Worm (Caenorhabditis elegans) whole organism, L2 larva: ENCODE measurements around the gene C18E9.8.

Experiments
- C34F6.9 ChIP-seq: fragments of 150-350 bp; optimal IDR thresholded peaks from 2 replicates; lab custom pipeline; 2014; ENCODE audit warnings: missing biosample characterization, missing genetic modification characterization
- F13H6.1 ChIP-seq: sonication (generic microtip); optimal IDR thresholded peaks from 2 replicates; lab custom pipeline; 2016; ENCODE audit warnings: missing genetic modification characterization, missing compliant biosample characterization
- R02D3.7 ChIP-seq: fragments of 150-350 bp; optimal IDR thresholded peaks from 2 replicates; lab custom pipeline; 2014; ENCODE audit warnings: missing biosample characterization, missing genetic modification characterization
- Y55F3AM.14 ChIP-seq: fragments of 200-800 bp; sonication (Bioruptor generic); optimal IDR thresholded peaks from 2 replicates; lab custom pipeline; 2018; ENCODE audit warnings: mild to moderate bottlenecking, missing genetic modification characterization, missing compliant biosample characterization
- alr-1 ChIP-seq: fragments of 150-350 bp; optimal IDR thresholded peaks from 2 replicates; lab custom pipeline; 2014; ENCODE audit warnings: missing biosample characterization, missing genetic modification characterization
- aly-2 ChIP-seq: fragments of 150-350 bp; optimal IDR thresholded peaks from 2 replicates; lab custom pipeline; 2014; ENCODE audit warnings: missing biosample characterization, missing genetic modification characterization
- ama-1 ChIP-seq: fragments of 150-350 bp; optimal IDR thresholded peaks from 2 replicates; lab custom pipeline; 2018; ENCODE audit warnings: inconsistent platforms
- egl-27 ChIP-seq: sonication (generic microtip); optimal IDR thresholded peaks from 3 replicates; lab custom pipeline; 2017; ENCODE audit warnings: missing biosample characterization, missing genetic modification reagents, missing genetic modification characterization
- elt-1 ChIP-seq: fragments of 150-350 bp; optimal IDR thresholded peaks from 2 replicates; lab custom pipeline; 2014; ENCODE audit warnings: missing biosample characterization, missing genetic modification characterization
- fos-1 ChIP-seq: fragments of 150-350 bp; optimal IDR thresholded peaks from 2 replicates; lab custom pipeline; 2014; ENCODE audit warnings: missing biosample characterization, missing genetic modification characterization
- lin-11 ChIP-seq: fragments of 150-350 bp; sonication (generic microtip); optimal IDR thresholded peaks from 2 replicates; lab custom pipeline; 2014; ENCODE audit warnings: missing biosample characterization, missing genetic modification characterization, inconsistent platforms, mixed read lengths
- lin-13 ChIP-seq: fragments of 150-350 bp; optimal IDR thresholded peaks from 2 replicates; lab custom pipeline; 2014; ENCODE audit warnings: missing biosample characterization, missing genetic modification reagents, missing genetic modification characterization
- lsy-2 ChIP-seq, 2 experiments: fragments of 150-350 bp in 1 of 2; sonication (generic microtip) in 1 of 2; optimal IDR thresholded peaks; 2 replicates each; lab custom pipeline; 2014 to 2017; ENCODE audit warnings: missing biosample characterization in 2 of 2, missing genetic modification characterization in 2 of 2
- mab-5 ChIP-seq: fragments of 150-350 bp; optimal IDR thresholded peaks from 2 replicates; lab custom pipeline; 2014; ENCODE audit warnings: missing biosample characterization, missing genetic modification characterization
- mdl-1 ChIP-seq, 2 experiments: fragments of 150-350 bp in 1 of 2; sonication (generic microtip) in 1 of 2; optimal IDR thresholded peaks; 2 replicates each; lab custom pipeline; 2017; ENCODE audit warnings: missing biosample characterization in 2 of 2, missing genetic modification characterization in 2 of 2
- nhr-11 ChIP-seq: fragments of 150-350 bp; optimal IDR thresholded peaks from 2 replicates; lab custom pipeline; 2014; ENCODE audit warnings: missing biosample characterization, missing genetic modification characterization
- nhr-12 ChIP-seq: fragments of 150-350 bp; optimal IDR thresholded peaks from 2 replicates; lab custom pipeline; 2014; ENCODE audit warnings: missing biosample characterization, missing genetic modification characterization
- nhr-129 ChIP-seq: fragments of 150-350 bp; optimal IDR thresholded peaks from 2 replicates; lab custom pipeline; 2014; ENCODE audit warnings: missing biosample characterization, missing genetic modification characterization
- nhr-21 ChIP-seq: fragments of 150-350 bp; optimal IDR thresholded peaks from 2 replicates; lab custom pipeline; 2014; ENCODE audit warnings: missing biosample characterization, missing genetic modification characterization
- nhr-23 ChIP-seq: fragments of 150-350 bp; optimal IDR thresholded peaks from 2 replicates; lab custom pipeline; 2014; ENCODE audit warnings: missing biosample characterization, missing genetic modification reagents, missing genetic modification characterization
- nhr-237 ChIP-seq: fragments of 150-350 bp; optimal IDR thresholded peaks from 2 replicates; lab custom pipeline; 2014; ENCODE audit warnings: missing biosample characterization, missing genetic modification characterization
- nhr-25 ChIP-seq: fragments of 150-350 bp; sonication (generic microtip); optimal IDR thresholded peaks from 3 replicates; lab custom pipeline; 2014; ENCODE audit warnings: missing biosample characterization, missing genetic modification characterization
- nhr-6 ChIP-seq: fragments of 150-350 bp; optimal IDR thresholded peaks from 2 replicates; lab custom pipeline; 2014; ENCODE audit warnings: missing biosample characterization, missing genetic modification characterization
- peb-1 ChIP-seq: fragments of 150-350 bp; optimal IDR thresholded peaks from 2 replicates; lab custom pipeline; 2014; ENCODE audit warnings: missing biosample characterization, missing genetic modification characterization
- skn-1 ChIP-seq: sonication (generic microtip); optimal IDR thresholded peaks from 2 replicates; lab custom pipeline; 2017; ENCODE audit warnings: missing biosample characterization, missing genetic modification characterization
- sma-3 ChIP-seq: sonication (generic microtip); optimal IDR thresholded peaks from 2 replicates; lab custom pipeline; 2016; ENCODE audit warnings: missing genetic modification reagents, missing genetic modification characterization, missing compliant biosample characterization
- sma-9 ChIP-seq, 2 experiments: fragments of 150-350 bp in 1 of 2; sonication (generic microtip) in 1 of 2; optimal IDR thresholded peaks; 2 replicates each; lab custom pipeline; 2014 to 2016; ENCODE audit warnings: missing genetic modification characterization in 2 of 2, mild to moderate bottlenecking in 1 of 2, missing biosample characterization in 1 of 2, missing compliant biosample characterization in 1 of 2, missing genetic modification reagents in 1 of 2, moderate library complexity in 1 of 2
- unc-39 ChIP-seq: fragments of 150-350 bp; optimal IDR thresholded peaks from 2 replicates; lab custom pipeline; 2014; ENCODE audit warnings: missing biosample characterization, missing genetic modification characterization
- unc-55 ChIP-seq: fragments of 150-350 bp; sonication (generic microtip); optimal IDR thresholded peaks from 3 replicates; lab custom pipeline; 2014; ENCODE audit warnings: missing biosample characterization, missing genetic modification reagents, missing genetic modification characterization
- zag-1 ChIP-seq: fragments of 150-350 bp; optimal IDR thresholded peaks from 2 replicates; lab custom pipeline; 2014; ENCODE audit warnings: missing biosample characterization, missing genetic modification characterization
- ztf-1 ChIP-seq: fragments of 200-800 bp; sonication (Bioruptor generic); conservative IDR thresholded peaks from 2 replicates; pipeline ENCODE4 v1.3.6; 2022; ENCODE audit warnings: missing genetic modification characterization, missing compliant biosample characterization
- ztf-11 ChIP-seq: sonication (generic microtip); optimal IDR thresholded peaks from 2 replicates; lab custom pipeline; 2017; ENCODE audit warnings: missing biosample characterization, missing genetic modification characterization
- ztf-4 ChIP-seq: fragments of 150-350 bp; optimal IDR thresholded peaks from 2 replicates; lab custom pipeline; 2014; ENCODE audit warnings: missing biosample characterization, missing genetic modification characterization

The C18E9.8 gene

ce11 chrII:9014877-9015505, 27.1 kb upstream of the C18E9.8 start:
- TF ChIP-seq F13H6.1 (tag; lab: Kevin White, UChicago), result peak; percentile 4
- TF ChIP-seq ztf-1 (GFP tag; lab: Robert Waterston, UW), result no peak
- peak; percentile 46 for TF ChIP-seq sma-9 (GFP tag; optimal IDR thresholded peaks at IDR 0.05; lab: Kevin White, UChicago)
- TF ChIP-seq sma-9 (tag; optimal IDR thresholded peaks at IDR 0.05; lab: Kevin White, UChicago), result no peak
- peak; percentile 15 for TF ChIP-seq fos-1 (tag; lab: Kevin White, UChicago)

- TF ChIP-seq fos-1 (tag; lab: Kevin White, UChicago), result peak; percentile 74
- TF ChIP-seq mab-5 (tag; lab: Kevin White, UChicago), result no peak
Observed at ce11 chrII:9014188-9014587, 26.3 kb upstream of the C18E9.8 start.

- TF ChIP-seq egl-27 (tag; lab: Kevin White, UChicago) (no peak), lin-11 (tag; lab: Kevin White, UChicago) (peak; percentile 29), sma-9 (GFP tag; optimal IDR thresholded peaks at IDR 0.05; lab: Kevin White, UChicago) (peak; percentile 33), sma-9 (tag; optimal IDR thresholded peaks at IDR 0.05; lab: Kevin White, UChicago) (no peak), nhr-6 (tag; lab: Kevin White, UChicago) (no peak), nhr-129 (tag; lab: Kevin White, UChicago) (peak; percentile 37), sma-3 (GFP tag; lab: Kevin White, UChicago) (no peak), lin-13 (GFP tag; lab: Kevin White, UChicago) (no peak), lsy-2 (tag; optimal IDR thresholded peaks at IDR 0.05; lab: Kevin White, UChicago) (peak in 1 of 2 experiments; percentile 24), mdl-1 (tag; optimal IDR thresholded peaks at IDR 0.05; lab: Kevin White, UChicago) (peak in 1 of 2 experiments; percentile 22), unc-39 (tag; lab: Kevin White, UChicago) (no peak), nhr-21 (tag; lab: Kevin White, UChicago) (no peak), nhr-11 (tag; lab: Kevin White, UChicago) (no peak), C34F6.9 (tag; lab: Kevin White, UChicago) (peak; percentile 18), F13H6.1 (tag; lab: Kevin White, UChicago) (peak; percentile 55), elt-1 (tag; lab: Kevin White, UChicago) (no peak), ztf-11 (no peak), skn-1 (tag; lab: Kevin White, UChicago) (no peak), nhr-23 (tag; lab: Kevin White, UChicago) (no peak), Y55F3AM.14 (GFP tag; lab: Kevin White, UChicago) (no peak), nhr-12 (no peak), peb-1 (tag; lab: Kevin White, UChicago) (no peak), ztf-1 (GFP tag; lab: Robert Waterston, UW) (no peak), alr-1 (tag; lab: Kevin White, UChicago) (no peak), zag-1 (tag; lab: Kevin White, UChicago) (no peak), mab-5 (tag; lab: Kevin White, UChicago) (no peak), nhr-237 (tag; lab: Kevin White, UChicago) (no peak), R02D3.7 (no peak), aly-2 (tag; lab: Kevin White, UChicago) (no peak)
Observed at ce11 chrII:9013341-9013740, 25.5 kb upstream of the C18E9.8 start.

ce11 chrII:9010708-9011107, 22.8 kb upstream of the C18E9.8 start:
- TF ChIP-seq nhr-129 (tag; lab: Kevin White, UChicago) (peak; percentile 23), sma-3 (GFP tag; lab: Kevin White, UChicago) (no peak), nhr-25 (tag; lab: Kevin White, UChicago) (no peak), unc-55 (GFP tag; lab: Kevin White, UChicago) (peak; percentile 71)

ce11 chrII:9009976-9010702, 22.3 kb upstream of the C18E9.8 start:
- peak; percentile 41 for TF ChIP-seq nhr-21 (tag; lab: Kevin White, UChicago)
- TF ChIP-seq nhr-23 (tag; lab: Kevin White, UChicago), result no peak
- no peak for TF ChIP-seq R02D3.7
- no peak for TF ChIP-seq aly-2 (tag; lab: Kevin White, UChicago)
- peak in 1 of 2 experiments; percentile 12 for TF ChIP-seq lsy-2 (tag; optimal IDR thresholded peaks at IDR 0.05; lab: Kevin White, UChicago)
- no peak for TF ChIP-seq ztf-4 (tag; lab: Kevin White, UChicago)
- peak; percentile 4 for TF ChIP-seq Y55F3AM.14 (GFP tag; lab: Kevin White, UChicago)
- no peak for TF ChIP-seq ama-1
